Fruit fly (Drosophila melanogaster) whole organism, adult: ENCODE measurements around the gene Ets96B.

Experiments used
- CG11617 ChIP-seq: fragments of 200-800 bp; sonication (Bioruptor generic); optimal IDR thresholded peaks from 2 replicates; lab custom pipeline; 2017; ENCODE audit warnings: mild to moderate bottlenecking, missing biosample characterization, missing genetic modification reagents, missing genetic modification characterization
- CG12768 ChIP-seq: fragments of 200-800 bp; sonication (Bioruptor generic); optimal IDR thresholded peaks from 2 replicates; lab custom pipeline; 2017; ENCODE audit warnings: missing biosample characterization, missing genetic modification characterization, mild to moderate bottlenecking, moderate library complexity, missing genetic modification reagents
- CG14711 ChIP-seq: fragments of 200-800 bp; sonication (Bioruptor generic); optimal IDR thresholded peaks from 2 replicates; lab custom pipeline; 2018; ENCODE audit warnings: missing biosample characterization, mild to moderate bottlenecking, missing genetic modification characterization, moderate library complexity
- CG1620 ChIP-seq: fragments of 200-800 bp; sonication (Bioruptor generic); optimal IDR thresholded peaks from 2 replicates; lab custom pipeline; 2016; ENCODE audit warnings: missing biosample characterization, missing genetic modification characterization
- CG33017 ChIP-seq: fragments of 200-800 bp; sonication (Bioruptor generic); optimal IDR thresholded peaks from 2 replicates; lab custom pipeline; 2018; ENCODE audit warnings: missing biosample characterization, mild to moderate bottlenecking, missing genetic modification characterization, moderate library complexity
- CG5204 ChIP-seq: fragments of 200-800 bp; sonication (Bioruptor generic); optimal IDR thresholded peaks from 2 replicates; lab custom pipeline; 2016; ENCODE audit warnings: missing biosample characterization, missing genetic modification characterization
- CG7045 ChIP-seq: fragments of 200-800 bp; sonication (Bioruptor generic); optimal IDR thresholded peaks from 2 replicates; lab custom pipeline; 2017; ENCODE audit warnings: missing biosample characterization, mild to moderate bottlenecking, missing genetic modification characterization
- CG7101 ChIP-seq: fragments of 200-800 bp; sonication (Bioruptor generic); optimal IDR thresholded peaks from 2 replicates; lab custom pipeline; 2018; ENCODE audit warnings: missing biosample characterization, mild to moderate bottlenecking, missing genetic modification characterization, moderate library complexity
- Clk ChIP-seq: fragments of 200-800 bp; sonication (Bioruptor generic); optimal IDR thresholded peaks from 2 replicates; lab custom pipeline; 2017; ENCODE audit warnings: missing biosample characterization, missing genetic modification characterization
- Crg-1 ChIP-seq: fragments of 200-800 bp; sonication (Bioruptor generic); optimal IDR thresholded peaks from 2 replicates; lab custom pipeline; 2016; ENCODE audit warnings: missing biosample characterization, missing genetic modification characterization
- Hr96 ChIP-seq: fragments of 200-800 bp; sonication (Bioruptor generic); optimal IDR thresholded peaks from 2 replicates; lab custom pipeline; 2016; ENCODE audit warnings: missing biosample characterization, missing genetic modification characterization
- Mnt ChIP-seq: fragments of 200-800 bp; sonication (Bioruptor generic); optimal IDR thresholded peaks from 2 replicates; lab custom pipeline; 2016; ENCODE audit warnings: missing biosample characterization, mild to moderate bottlenecking, missing genetic modification characterization
- bab1 ChIP-seq: fragments of 200-800 bp; sonication (Bioruptor generic); optimal IDR thresholded peaks from 3 replicates; lab custom pipeline; 2019; ENCODE audit warnings: missing biosample characterization, mild to moderate bottlenecking, missing genetic modification characterization, moderate library complexity
- cic ChIP-seq: fragments of 200-800 bp; sonication (Bioruptor generic); optimal IDR thresholded peaks from 2 replicates; lab custom pipeline; 2017; ENCODE audit warnings: missing biosample characterization, mild to moderate bottlenecking, missing genetic modification characterization, moderate library complexity
- cnc ChIP-seq, 2 experiments: fragments of >200 bp; optimal IDR thresholded peaks; 2 replicates each; lab custom pipeline; 2017
- kay ChIP-seq: fragments of 200-800 bp; sonication (Bioruptor generic); peaks from one replicate; lab custom pipeline; 2016; ENCODE audit warnings: missing biosample characterization, missing genetic modification characterization, borderline replicate concordance
- ovo ChIP-seq: fragments of 200-800 bp; sonication (Bioruptor generic); optimal IDR thresholded peaks from 2 replicates; lab custom pipeline; 2016; ENCODE audit warnings: missing biosample characterization, missing genetic modification characterization
- pad ChIP-seq: fragments of 200-800 bp; sonication (Bioruptor generic); optimal IDR thresholded peaks from 3 replicates; lab custom pipeline; 2017; ENCODE audit warnings: missing biosample characterization, missing genetic modification characterization, mild to moderate bottlenecking, moderate library complexity, missing genetic modification reagents
- tj ChIP-seq: fragments of 200-800 bp; sonication (Bioruptor generic); optimal IDR thresholded peaks from 3 replicates; lab custom pipeline; 2017; ENCODE audit warnings: missing biosample characterization, mild to moderate bottlenecking, missing genetic modification characterization, moderate library complexity
- toe ChIP-seq: fragments of 200-800 bp; sonication (Bioruptor generic); optimal IDR thresholded peaks from 2 replicates; lab custom pipeline; 2016; ENCODE audit warnings: missing biosample characterization, missing genetic modification characterization

Ets96B gene

DNA sequence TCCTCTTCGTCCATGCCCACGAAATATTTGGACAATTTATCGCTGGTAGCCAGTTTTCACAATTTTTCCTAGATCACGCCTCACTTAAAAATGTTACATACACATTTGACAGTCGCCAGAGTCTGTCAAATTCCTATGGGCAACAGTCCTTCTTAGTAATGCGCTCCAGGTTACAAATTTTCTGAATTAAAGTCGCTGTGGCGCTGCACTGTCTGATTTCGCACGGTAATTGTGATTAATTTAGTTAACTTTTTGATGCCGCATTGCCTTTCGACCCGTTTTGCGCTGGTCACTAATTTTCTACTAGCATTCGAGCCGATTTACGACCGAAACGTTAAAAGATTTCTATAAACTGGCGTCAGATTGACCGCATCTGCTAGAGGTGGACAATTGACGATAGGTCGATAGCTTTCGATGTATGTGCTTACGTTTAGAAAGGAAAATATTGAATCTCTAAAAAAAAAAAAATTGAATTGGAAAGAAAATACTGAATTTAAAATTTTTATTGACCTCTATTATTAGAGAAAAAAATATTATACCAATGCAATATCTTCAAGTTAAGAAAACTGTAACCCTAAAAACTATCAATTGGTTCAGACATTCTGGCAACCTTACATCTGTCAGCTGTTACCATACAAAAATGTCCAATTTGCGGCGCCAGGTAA is 25.9 kb downstream of the Ets96B start, which contains the start of the genes lili and CG34150:
TSS of gene lili (minus strand) at position 376 of the 665 bp plus-strand sequence.
TSS of gene CG34150 (plus strand) at position 626 of the 665 bp plus-strand sequence.
- TF ChIP-seq CG7101 (tag; lab: Kevin White, UChicago) (peak; percentile 84), CG12768 (GFP tag; lab: Kevin White, UChicago) (peak; percentile 51), tj (GFP tag; lab: Kevin White, UChicago) (peak; percentile 46), bab1 (GFP tag; lab: Kevin White, UChicago) (peak; percentile 86), Mnt (peak; percentile 67), Clk (no peak), CG14711 (tag; lab: Kevin White, UChicago) (peak; percentile 98), toe (GFP tag; lab: Kevin White, UChicago) (peak; percentile 93), CG7045 (GFP tag; lab: Kevin White, UChicago) (peak; percentile 58), CG11617 (GFP tag; lab: Kevin White, UChicago) (peak; percentile 79), Crg-1 (GFP tag; lab: Kevin White, UChicago) (peak; percentile 60), ovo (GFP tag; lab: Kevin White, UChicago) (peak; percentile 67), cic (GFP tag; lab: Kevin White, UChicago) (no peak), cnc (optimal IDR thresholded peaks at IDR 0.05; lab: Kevin White, UChicago) (no peak), CG1620 (GFP tag; lab: Kevin White, UChicago) (peak; percentile 78), Hr96 (GFP tag; lab: Kevin White, UChicago) (peak; percentile 80), kay (GFP tag; lab: Kevin White, UChicago) (no peak), pad (GFP tag; lab: Kevin White, UChicago) (peak; percentile 40), CG33017 (peak; percentile 60), CG5204 (peak; percentile 83)

DNA sequence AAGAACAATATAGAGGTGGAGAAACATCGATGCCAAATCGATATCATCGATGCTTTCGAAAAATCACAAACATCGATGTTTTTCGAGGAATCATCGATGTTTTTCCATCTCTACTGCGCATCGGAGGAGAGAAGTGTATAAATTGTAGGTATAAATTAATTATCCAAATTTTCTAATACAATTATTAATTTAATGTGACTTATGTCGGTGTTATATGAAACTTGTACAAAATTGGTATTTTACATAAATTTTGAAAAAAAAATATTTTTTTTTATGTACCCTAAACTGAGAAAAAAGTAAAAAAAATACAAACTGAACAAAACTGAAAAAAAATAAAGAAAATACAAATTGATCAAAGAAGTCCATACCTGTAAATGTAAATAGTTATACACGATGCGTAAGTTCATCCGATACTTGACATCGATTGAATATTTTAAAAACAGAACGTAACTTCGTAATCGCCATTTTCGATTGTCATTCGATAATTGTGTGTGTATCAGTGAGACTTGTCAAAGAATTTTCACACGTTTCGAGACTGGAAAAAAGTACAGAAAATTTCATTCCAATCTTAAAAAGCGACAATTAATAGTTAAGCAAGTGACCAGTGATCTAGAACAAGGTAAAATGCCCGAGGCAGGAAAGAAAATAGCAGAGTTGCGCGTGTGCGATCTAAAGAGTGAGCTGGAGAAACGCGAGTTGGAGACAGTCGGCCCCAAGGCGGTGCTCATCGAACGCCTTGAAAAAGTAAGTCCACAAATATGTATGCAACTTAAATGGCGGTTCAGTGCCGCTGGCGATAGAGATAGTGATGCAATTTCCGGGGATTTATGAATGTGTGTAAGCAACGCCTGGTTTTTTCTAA is 29.4 kb downstream of the Ets96B start, which contains the start of the genes CG5808 and Saf-B:
TSS of gene CG5808 (minus strand) at position 15 of the 862 bp plus-strand sequence.
TSS of gene Saf-B (plus strand) at position 472 of the 862 bp plus-strand sequence.
- no peak for TF ChIP-seq Mnt
- no peak for TF ChIP-seq toe (GFP tag; lab: Kevin White, UChicago)
- TF ChIP-seq tj (GFP tag; lab: Kevin White, UChicago), result peak; percentile 5
- TF ChIP-seq cic (GFP tag; lab: Kevin White, UChicago), result no peak
- TF ChIP-seq CG33017, result no peak
- peak; percentile 45 for TF ChIP-seq CG11617 (GFP tag; lab: Kevin White, UChicago)
- peak; percentile 53 for TF ChIP-seq CG1620 (GFP tag; lab: Kevin White, UChicago)
- TF ChIP-seq CG12768 (GFP tag; lab: Kevin White, UChicago), result peak; percentile 38
- TF ChIP-seq pad (GFP tag; lab: Kevin White, UChicago), result no peak
- peak; percentile 44 for TF ChIP-seq CG14711 (tag; lab: Kevin White, UChicago)
- no peak for TF ChIP-seq Hr96 (GFP tag; lab: Kevin White, UChicago)
- no peak for TF ChIP-seq CG5204

DNA sequence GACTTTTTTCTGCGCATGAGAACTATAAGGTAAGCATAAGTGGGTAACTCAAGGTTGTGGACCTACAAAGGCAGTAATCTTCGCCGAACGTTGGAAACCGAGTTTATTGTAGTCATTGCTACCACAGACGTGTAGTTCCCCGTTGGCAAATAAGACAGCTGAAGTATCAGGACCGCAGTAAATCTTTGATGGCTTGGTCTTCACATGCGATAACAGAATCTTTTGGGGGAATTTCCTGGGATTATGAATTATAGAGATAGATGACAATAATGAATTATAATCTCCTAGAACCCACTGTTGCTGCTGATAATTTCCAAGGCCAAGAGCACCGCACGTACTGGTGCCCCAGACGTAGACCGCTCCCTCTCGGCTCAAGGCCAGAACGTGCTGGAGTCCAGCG is 35.2 kb downstream of the Ets96B start:
- TF ChIP-seq cic (GFP tag; lab: Kevin White, UChicago), result no peak
- TF ChIP-seq Crg-1 (GFP tag; lab: Kevin White, UChicago), result no peak
- no peak for TF ChIP-seq CG33017
- no peak for TF ChIP-seq pad (GFP tag; lab: Kevin White, UChicago)
- TF ChIP-seq kay (GFP tag; lab: Kevin White, UChicago), result no peak
- no peak for TF ChIP-seq tj (GFP tag; lab: Kevin White, UChicago)
- TF ChIP-seq CG1620 (GFP tag; lab: Kevin White, UChicago), result no peak
- no peak for TF ChIP-seq Hr96 (GFP tag; lab: Kevin White, UChicago)
- no peak for TF ChIP-seq ovo (GFP tag; lab: Kevin White, UChicago)
- no peak for TF ChIP-seq CG14711 (tag; lab: Kevin White, UChicago)
- TF ChIP-seq cnc (optimal IDR thresholded peaks at IDR 0.05; lab: Kevin White, UChicago), result no peak

DNA sequence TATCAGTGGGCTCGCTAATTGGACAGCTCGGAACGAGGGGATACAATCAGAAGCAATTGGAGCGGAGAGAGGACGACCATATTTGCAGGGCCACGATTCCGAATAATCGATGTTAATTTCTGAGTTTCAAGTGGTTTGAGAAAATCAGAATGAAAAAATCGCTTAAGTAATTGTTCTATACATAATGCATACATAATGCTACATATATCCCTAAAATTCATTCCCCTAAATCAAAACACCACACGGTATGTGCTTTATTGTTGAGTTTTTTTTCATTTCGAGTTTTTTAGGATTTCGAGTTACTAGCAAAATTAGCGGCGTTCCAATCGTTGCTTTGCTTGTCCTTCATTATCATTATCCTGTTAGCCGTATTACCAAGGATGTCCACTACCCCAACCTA is 37.7 kb downstream of the Ets96B start, which contains the start of gene niki:
TSS of gene niki (minus strand) at position 101 of the 400 bp plus-strand sequence.
- TF ChIP-seq Crg-1 (GFP tag; lab: Kevin White, UChicago) (no peak), CG7045 (GFP tag; lab: Kevin White, UChicago) (no peak), Clk (no peak), CG1620 (GFP tag; lab: Kevin White, UChicago) (no peak), CG11617 (GFP tag; lab: Kevin White, UChicago) (no peak), Mnt (no peak), toe (GFP tag; lab: Kevin White, UChicago) (no peak), CG5204 (no peak), bab1 (GFP tag; lab: Kevin White, UChicago) (no peak), CG33017 (no peak), tj (GFP tag; lab: Kevin White, UChicago) (no peak), kay (GFP tag; lab: Kevin White, UChicago) (no peak), cnc (optimal IDR thresholded peaks at IDR 0.05; lab: Kevin White, UChicago) (no peak), CG7101 (tag; lab: Kevin White, UChicago) (no peak), Hr96 (GFP tag; lab: Kevin White, UChicago) (no peak), pad (GFP tag; lab: Kevin White, UChicago) (no peak), CG14711 (tag; lab: Kevin White, UChicago) (no peak)

DNA sequence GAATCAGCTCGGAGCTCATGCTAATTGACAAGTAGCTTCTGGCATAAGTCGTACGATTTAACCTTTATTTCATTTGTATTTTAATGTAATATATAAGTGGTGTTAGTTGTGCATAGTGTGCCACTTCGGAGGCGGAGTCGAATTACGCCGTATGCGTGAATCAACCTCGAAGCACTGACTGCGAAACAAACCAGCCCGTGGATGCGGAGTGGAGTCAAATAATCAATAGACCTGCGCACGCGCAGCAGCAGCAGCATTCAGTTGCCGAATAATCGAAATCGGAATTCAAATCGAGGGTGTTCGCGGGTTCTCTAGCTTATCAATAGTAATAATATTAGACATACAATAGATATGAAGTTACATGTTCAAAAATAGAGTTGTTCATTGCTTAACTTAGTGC is 40.4 kb downstream of the Ets96B start, which contains the start of gene RabX4:
TSS of gene RabX4 (minus strand) at position 176 of the 400 bp plus-strand sequence.
- TF ChIP-seq cnc (optimal IDR thresholded peaks at IDR 0.05; lab: Kevin White, UChicago) (no peak), kay (GFP tag; lab: Kevin White, UChicago) (peak; percentile 35), CG33017 (no peak)
